Fruit fly (Drosophila melanogaster): Measurements from ENCODE around the gene CG43083.

CG43083 gene

dm6 chr3L:15619626-15620247, 28.6 kb upstream of the CG43083 start, which contains the start of gene Phs (continued):
- TF ChIP-seq kni (GFP tag; optimal IDR thresholded peaks at IDR 0.05) (peak; percentile 58), gce (GFP tag; IDR thresholded peaks at IDR 0.05) (0 out of 3 replicates have a peak, but pooled peaks have one; percentile 53), Hr51 (GFP tag; optimal IDR thresholded peaks at IDR 0.05) (peak; percentile 4 to 91), Kr (GFP tag; optimal IDR thresholded peaks at IDR 0.05) (no peak), Sox102F (GFP tag; optimal IDR thresholded peaks at IDR 0.05) (peak; percentile 37), pum (GFP tag; optimal IDR thresholded peaks at IDR 0.05) (peak; percentile 89), tup (GFP tag; optimal IDR thresholded peaks at IDR 0.05) (peak; percentile 73), her (GFP tag; optimal IDR thresholded peaks at IDR 0.05) (peak; percentile 90), Sin3A (optimal IDR thresholded peaks at IDR 0.05) (peak; percentile 54), CG14014 (GFP tag; IDR thresholded peaks at IDR 0.05) (peak; percentile 69), MTF-1 (GFP tag; optimal IDR thresholded peaks at IDR 0.05; ENCODE audit: borderline replicate concordance) (peak; percentile 79), yki (optimal IDR thresholded peaks at IDR 0.05) (peak; percentile 44), CG13894 (tag; optimal IDR thresholded peaks at IDR 0.05) (peak; percentile 63), pros (GFP tag; optimal IDR thresholded peaks at IDR 0.05) (no peak), wdn (GFP tag; IDR thresholded peaks at IDR 0.05) (peak; percentile 76), crol (GFP tag; IDR thresholded peaks at IDR 0.05) (no peak), CG11695 (GFP tag; IDR thresholded peaks at IDR 0.05) (peak; percentile 43; the same call in 1 of the 3 replicates), otp (GFP tag; IDR thresholded peaks at IDR 0.05) (peak; percentile 78), Elba2 (GFP tag; optimal IDR thresholded peaks at IDR 0.05) (peak; percentile 63), Fer1 (GFP tag; optimal IDR thresholded peaks at IDR 0.05) (peak; percentile 79), D19A (tag; optimal IDR thresholded peaks at IDR 0.05) (no peak), CHES-1-like (GFP tag; optimal IDR thresholded peaks at IDR 0.05) (peak; percentile 91), CG15011 (GFP tag; optimal IDR thresholded peaks at IDR 0.05) (peak; percentile 19), zfh1 (GFP tag; IDR thresholded peaks at IDR 0.05) (peak; percentile 93), CG4820 (GFP tag; optimal IDR thresholded peaks at IDR 0.05) (peak; percentile 77), fd102C (GFP tag; optimal IDR thresholded peaks at IDR 0.05) (peak; percentile 22), gro (GFP tag; optimal IDR thresholded peaks at IDR 0.05) (peak; percentile 88), cg (GFP tag; optimal IDR thresholded peaks at IDR 0.05) (peak; percentile 98), CG14710 (tag; optimal IDR thresholded peaks at IDR 0.05) (peak; percentile 75), CG8281 (tag; optimal IDR thresholded peaks at IDR 0.05) (no peak), seq (GFP tag; IDR thresholded peaks at IDR 0.05) (peak; percentile 78), CG1602 (GFP tag; optimal IDR thresholded peaks at IDR 0.05) (peak; percentile 60), CG11398 (GFP tag; optimal IDR thresholded peaks at IDR 0.05) (peak; percentile 70), Ets65A (GFP tag) (peak; percentile 99), NfI (GFP tag; optimal IDR thresholded peaks at IDR 0.05) (peak; percentile 88), H15 (GFP tag; IDR thresholded peaks at IDR 0.05) (peak; percentile 82), CG8478 (optimal IDR thresholded peaks at IDR 0.05) (peak; percentile 56), Opbp (GFP tag; IDR thresholded peaks at IDR 0.05; ENCODE audit: partially characterized antibody) (peak; percentile 72; the same call in 2 of the 3 replicates), repo (GFP tag; optimal IDR thresholded peaks at IDR 0.05) (peak; percentile 86), zen (tag; optimal IDR thresholded peaks at IDR 0.05) (peak; percentile 11), fd3F (GFP tag; optimal IDR thresholded peaks at IDR 0.05) (peak; percentile 44), CG9797 (GFP tag; optimal IDR thresholded peaks at IDR 0.05) (peak; percentile 52), B-H2 (GFP tag; optimal IDR thresholded peaks at IDR 0.05) (peak; percentile 92), Lpt (GFP tag; optimal IDR thresholded peaks at IDR 0.05) (no peak), ap (GFP tag; IDR thresholded peaks at IDR 0.05) (peak; percentile 68), CG9215 (GFP tag; IDR thresholded peaks at IDR 0.05) (peak; percentile 74), CG14860 (GFP tag; IDR thresholded peaks at IDR 0.05; ENCODE audit: partially characterized antibody) (no peak), lab (GFP tag; optimal IDR thresholded peaks at IDR 0.05) (peak; percentile 90), vvl (GFP tag; IDR thresholded peaks at IDR 0.05) (peak; percentile 88), Hand (GFP tag; optimal IDR thresholded peaks at IDR 0.05) (no peak), CG30403 (GFP tag; optimal IDR thresholded peaks at IDR 0.05) (peak; percentile 78)
